Worm (Caenorhabditis elegans) whole organism, early embryonic: ENCODE results near the gene fbxc-29.
"Not testable (repeated sequence)": the region's sequence is repeated elsewhere in the genome, so short reads cannot be mapped to it uniquely, and the experiment has no call there.

Experiments
- B0310.2 ChIP-seq: sonication (generic microtip); optimal IDR thresholded peaks from 2 replicates; lab custom pipeline; 2016; ENCODE audit warnings: mild to moderate bottlenecking, missing genetic modification characterization, missing compliant biosample characterization
- F13C5.2 ChIP-seq: sonication (generic microtip); optimal IDR thresholded peaks from 2 replicates; lab custom pipeline; 2017; ENCODE audit warnings: mild to moderate bottlenecking, missing genetic modification characterization, inconsistent platforms, missing compliant biosample characterization
- aly-1 ChIP-seq: sonication (generic microtip); optimal IDR thresholded peaks from 2 replicates; lab custom pipeline; 2016; ENCODE audit warnings: missing genetic modification characterization, missing compliant biosample characterization
- ama-1 ChIP-seq: fragments of 150-350 bp; optimal IDR thresholded peaks from 2 replicates; lab custom pipeline; 2014
- ceh-13 ChIP-seq: fragments of 200-800 bp; sonication (Bioruptor generic); optimal IDR thresholded peaks from 2 replicates; lab custom pipeline; 2018; ENCODE audit warnings: mild to moderate bottlenecking, missing genetic modification characterization, missing compliant biosample characterization
- ceh-36 ChIP-seq: sonication (generic microtip); optimal IDR thresholded peaks from 2 replicates; lab custom pipeline; 2016; ENCODE audit warnings: missing genetic modification characterization, inconsistent platforms, missing compliant biosample characterization
- ets-7 ChIP-seq: sonication (generic microtip); optimal IDR thresholded peaks from 2 replicates; lab custom pipeline; 2016; ENCODE audit warnings: missing genotype, missing genetic modification characterization, missing compliant biosample characterization
- flt-1 ChIP-seq: fragments of 200-800 bp; sonication (Bioruptor generic); IDR thresholded peaks from 2 replicates; pipeline ENCODE4 v1.3.6; 2022; ENCODE audit warnings: missing genetic modification characterization, missing compliant biosample characterization
- hmbx-1 ChIP-seq: sonication (generic microtip); optimal IDR thresholded peaks from 2 replicates; lab custom pipeline; 2016; ENCODE audit warnings: mild to moderate bottlenecking, missing genetic modification characterization, missing compliant biosample characterization
- hmg-4 ChIP-seq: fragments of 200-800 bp; sonication (Bioruptor generic); optimal IDR thresholded peaks from 2 replicates; lab custom pipeline; 2018; ENCODE audit warnings: mild to moderate bottlenecking, missing genetic modification characterization, missing compliant biosample characterization
- hnd-1 ChIP-seq: sonication (generic microtip); optimal IDR thresholded peaks from 2 replicates; lab custom pipeline; 2016; ENCODE audit warnings: missing genetic modification characterization, missing compliant biosample characterization
- pes-1 ChIP-seq: fragments of 200-800 bp; sonication (Bioruptor generic); IDR thresholded peaks from 2 replicates; pipeline ENCODE4 v1.3.6; 2022; ENCODE audit warnings: missing genetic modification reagents, missing genetic modification characterization, missing compliant biosample characterization
- scrt-1 ChIP-seq: fragments of 200-800 bp; sonication (Bioruptor generic); IDR thresholded peaks from 2 replicates; pipeline ENCODE4 v1.3.6; 2022; ENCODE audit warnings: missing genetic modification characterization, missing compliant biosample characterization
- sea-1 ChIP-seq: fragments of 200-800 bp; sonication (Bioruptor generic); conservative IDR thresholded peaks from 2 replicates; pipeline ENCODE4 v1.3.6; 2022; ENCODE audit warnings: missing genetic modification characterization, missing compliant biosample characterization
- tbx-11 ChIP-seq: fragments of 200-800 bp; sonication (Bioruptor generic); IDR thresholded peaks from 2 replicates; pipeline ENCODE4 v1.3.6; 2022; ENCODE audit warnings: missing genetic modification characterization, missing compliant biosample characterization
- tbx-37 ChIP-seq: fragments of 200-800 bp; sonication (Bioruptor generic); conservative IDR thresholded peaks from 2 replicates; pipeline ENCODE4 v1.3.6; 2022; ENCODE audit warnings: missing genetic modification reagents, missing genetic modification characterization, missing compliant biosample characterization
- tra-4 ChIP-seq: sonication (generic microtip); optimal IDR thresholded peaks from 2 replicates; lab custom pipeline; 2017; ENCODE audit warnings: missing genetic modification characterization, missing compliant biosample characterization

Gene fbxc-29

ce11 chrII:927331-927730 lies 11.5 kb downstream of the fbxc-29 start, which contains the start of gene R07C3.13:
TSS of gene R07C3.13 (minus strand) at chrII:927431.
- TF ChIP-seq ceh-13 (GFP tag; lab: Kevin White, UChicago) (no peak), hnd-1 (no peak), flt-1 (no peak)

- not testable (repeated sequence) for TF ChIP-seq ceh-36 (tag; lab: Kevin White, UChicago); hmbx-1 (tag; lab: Kevin White, UChicago); tbx-11 (GFP tag; lab: Robert Waterston, UW)
These were observed 15.0 kb downstream of the fbxc-29 start, which contains the start of gene fbxc-34 for ce11 chrII:930871-931270. TSS of gene fbxc-34 (plus strand) at chrII:931171.

- TF ChIP-seq ama-1 (lab: Kevin White, UChicago) (no peak), ets-7 (tag; lab: Kevin White, UChicago) (no peak), pes-1 (GFP tag; lab: Robert Waterston, UW) (no peak), hmbx-1 (tag; lab: Kevin White, UChicago) (no peak), aly-1 (tag; lab: Kevin White, UChicago) (no peak), ceh-13 (GFP tag; lab: Kevin White, UChicago) (no peak), tbx-37 (GFP tag; lab: Robert Waterston, UW) (no peak), tra-4 (tag; lab: Kevin White, UChicago) (no peak), sea-1 (GFP tag; lab: Robert Waterston, UW) (no peak), hmg-4 (GFP tag; lab: Kevin White, UChicago) (no peak), B0310.2 (tag; lab: Kevin White, UChicago) (no peak), scrt-1 (GFP tag; lab: Robert Waterston, UW) (no peak)
These were observed 16.8 kb downstream of the fbxc-29 start, which contains the start of gene acs-15 for ce11 chrII:932718-933117. TSS of gene acs-15 (plus strand) at chrII:933018.

DNA sequence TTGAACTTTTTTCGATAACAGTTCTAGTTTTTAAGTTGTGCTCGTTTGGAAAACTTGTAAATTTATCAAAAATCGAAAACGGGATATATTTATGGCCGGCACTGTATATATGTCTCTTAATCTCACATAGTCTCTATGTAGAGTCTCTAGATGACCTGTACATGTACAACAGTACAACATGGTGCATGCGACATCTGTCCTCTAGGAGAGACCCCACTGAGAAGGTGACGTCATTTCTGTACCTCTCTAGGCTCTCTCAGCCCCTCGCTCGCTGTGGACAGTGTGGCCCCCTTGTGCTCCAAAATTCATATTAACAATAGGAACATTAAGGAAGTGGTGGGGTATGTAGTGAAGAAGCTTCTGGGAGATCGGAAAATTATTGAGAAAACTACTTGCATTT lies 21.4 kb downstream of the fbxc-29 start:
- TF ChIP-seq scrt-1 (GFP tag; lab: Robert Waterston, UW) (no peak), sea-1 (GFP tag; lab: Robert Waterston, UW) (0 out of 2 replicates have a peak, but pooled peaks have one; percentile 22)

ce11 chrII:938549-938948 lies 22.7 kb downstream of the fbxc-29 start, which contains the start of gene R07C3.3:
TSS of gene R07C3.3 (plus strand) at chrII:938849.
- TF ChIP-seq B0310.2 (tag; lab: Kevin White, UChicago), result no peak
- no peak for TF ChIP-seq tra-4 (tag; lab: Kevin White, UChicago)
- TF ChIP-seq aly-1 (tag; lab: Kevin White, UChicago), result no peak
- no peak for TF ChIP-seq hnd-1
- TF ChIP-seq flt-1, result no peak
- no peak for TF ChIP-seq hmbx-1 (tag; lab: Kevin White, UChicago)
- TF ChIP-seq ceh-13 (GFP tag; lab: Kevin White, UChicago), result no peak
- no peak for TF ChIP-seq pes-1 (GFP tag; lab: Robert Waterston, UW)
- no peak for TF ChIP-seq ceh-36 (tag; lab: Kevin White, UChicago)
- TF ChIP-seq ets-7 (tag; lab: Kevin White, UChicago), result no peak
- TF ChIP-seq F13C5.2 (tag; lab: Kevin White, UChicago), result no peak
- no peak for TF ChIP-seq scrt-1 (GFP tag; lab: Robert Waterston, UW)
- TF ChIP-seq tbx-11 (GFP tag; lab: Robert Waterston, UW), result no peak
- no peak for TF ChIP-seq sea-1 (GFP tag; lab: Robert Waterston, UW)

DNA sequence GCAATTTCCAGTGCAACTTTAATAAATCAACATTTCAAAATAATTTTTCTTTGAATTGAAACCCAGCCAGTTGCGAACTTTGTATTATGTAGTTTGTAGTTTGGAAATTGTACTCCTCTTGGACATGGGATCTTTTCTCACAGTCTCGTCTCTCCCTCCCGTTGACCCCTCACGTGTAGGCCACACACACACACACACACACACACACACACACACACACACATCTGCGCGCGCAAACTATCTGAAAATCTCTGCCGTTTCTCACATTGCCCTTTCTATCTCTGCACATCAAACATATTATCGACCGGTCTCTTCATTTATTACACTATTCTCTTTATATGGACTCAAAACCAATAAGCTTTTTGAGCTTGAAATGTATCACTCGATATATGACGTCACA lies 24.9 kb downstream of the fbxc-29 start, which contains the start of gene fbxc-36:
fbxc-36 (plus strand) TSS at position 205 of the 400 bp plus-strand sequence.
- TF ChIP-seq hmbx-1 (tag; lab: Kevin White, UChicago), result no peak
- TF ChIP-seq tbx-37 (GFP tag; lab: Robert Waterston, UW), result no peak
- no peak for TF ChIP-seq sea-1 (GFP tag; lab: Robert Waterston, UW)

ce11 chrII:943773-944172 lies 27.9 kb downstream of the fbxc-29 start, which contains the start of gene clec-43:
TSS of gene clec-43 (plus strand) at chrII:944066.
- no peak for TF ChIP-seq tra-4 (tag; lab: Kevin White, UChicago)
- no peak for TF ChIP-seq F13C5.2 (tag; lab: Kevin White, UChicago)
- no peak for TF ChIP-seq flt-1
- TF ChIP-seq hmbx-1 (tag; lab: Kevin White, UChicago), result no peak
- no peak for TF ChIP-seq ama-1 (lab: Kevin White, UChicago)
- no peak for TF ChIP-seq aly-1 (tag; lab: Kevin White, UChicago)
- TF ChIP-seq sea-1 (GFP tag; lab: Robert Waterston, UW), result no peak
- no peak for TF ChIP-seq ceh-13 (GFP tag; lab: Kevin White, UChicago)
- no peak for TF ChIP-seq ets-7 (tag; lab: Kevin White, UChicago)
- no peak for TF ChIP-seq hnd-1

- no peak for TF ChIP-seq F13C5.2 (tag; lab: Kevin White, UChicago)
- no peak for TF ChIP-seq scrt-1 (GFP tag; lab: Robert Waterston, UW)
- no peak for TF ChIP-seq flt-1
- no peak for TF ChIP-seq ama-1 (lab: Kevin White, UChicago)
- TF ChIP-seq pes-1 (GFP tag; lab: Robert Waterston, UW), result no peak
- no peak for TF ChIP-seq hmg-4 (GFP tag; lab: Kevin White, UChicago)
- no peak for TF ChIP-seq ets-7 (tag; lab: Kevin White, UChicago)
These were observed 32.2 kb downstream of the fbxc-29 start, which contains the start of gene fbxc-32 for ce11 chrII:948091-948490. TSS of gene fbxc-32 (minus strand) at chrII:948191.
